Fruit fly (Drosophila melanogaster): ENCODE measurements around the gene Yp2.

The Yp2 gene

dm6 chrX:10016724-10017123 is 35.7 kb downstream of the Yp2 start, which contains the start of gene Cht6:
Cht6 (plus strand) TSS chrX:10016845.
- TF ChIP-seq org-1 (GFP tag; optimal IDR thresholded peaks at IDR 0.05) (no peak), sug (tag; optimal IDR thresholded peaks at IDR 0.05) (no peak), yki (optimal IDR thresholded peaks at IDR 0.05) (no peak), CG4707 (GFP tag; optimal IDR thresholded peaks at IDR 0.05) (no peak), Drgx (GFP tag; IDR thresholded peaks at IDR 0.05) (peak; percentile 27; the same call in 1 of the 2 replicates), sqz (GFP tag; optimal IDR thresholded peaks at IDR 0.05) (peak; percentile 0), CG3995 (GFP tag; optimal IDR thresholded peaks at IDR 0.05) (no peak), CG17568 (GFP tag; optimal IDR thresholded peaks at IDR 0.05) (no peak), E2f1 (GFP tag; IDR thresholded peaks at IDR 0.05) (no peak), chinmo (GFP tag; IDR thresholded peaks at IDR 0.05; ENCODE audit: partially characterized antibody) (peak; percentile 89; the same call in 3 of the 4 replicates), CG10366 (GFP tag; IDR thresholded peaks at IDR 0.05) (no peak), CG12744 (GFP tag; optimal IDR thresholded peaks at IDR 0.05) (no peak), Bgb (GFP tag; IDR thresholded peaks at IDR 0.05; ENCODE audit: partially characterized antibody) (no peak; the same call in 1 of the 2 replicates), slp2 (GFP tag; optimal IDR thresholded peaks at IDR 0.05) (no peak), gfzf (GFP tag; optimal IDR thresholded peaks at IDR 0.05) (no peak), CG14014 (GFP tag; IDR thresholded peaks at IDR 0.05) (no peak), Vsx1 (GFP tag; optimal IDR thresholded peaks at IDR 0.05) (no peak), CG14667 (GFP tag; IDR thresholded peaks at IDR 0.05) (no peak), D (optimal IDR thresholded peaks at IDR 0.05) (no peak), D (GFP tag; optimal IDR thresholded peaks at IDR 0.05) (no peak), CG6175 (GFP tag; IDR thresholded peaks at IDR 0.05) (peak; percentile 74; the same call in 1 of the 3 replicates), Jarid2 (GFP tag; optimal IDR thresholded peaks at IDR 0.05) (peak; percentile 33), Dip3 (GFP tag; optimal IDR thresholded peaks at IDR 0.05) (no peak), CG3838 (GFP tag; optimal IDR thresholded peaks at IDR 0.05) (no peak), Nf-YC (tag; optimal IDR thresholded peaks at IDR 0.05) (no peak), dpn (GFP tag; optimal IDR thresholded peaks at IDR 0.05) (no peak), gcm2 (GFP tag; optimal IDR thresholded peaks at IDR 0.05) (no peak), Nf-YB (GFP tag; optimal IDR thresholded peaks at IDR 0.05) (no peak), schlank (tag; optimal IDR thresholded peaks at IDR 0.05) (no peak), fd102C (GFP tag; optimal IDR thresholded peaks at IDR 0.05) (no peak), CG9876 (GFP tag; optimal IDR thresholded peaks at IDR 0.05) (no peak), her (GFP tag; optimal IDR thresholded peaks at IDR 0.05) (no peak), CG17912 (GFP tag; optimal IDR thresholded peaks at IDR 0.05) (no peak), vvl (GFP tag; IDR thresholded peaks at IDR 0.05) (0 out of 2 replicates have a peak, but pooled peaks have one; percentile 23), Doc3 (GFP tag; IDR thresholded peaks at IDR 0.05; ENCODE audit: partially characterized antibody) (0 out of 3 replicates have a peak, but pooled peaks have one; percentile 9), slbo (GFP tag; IDR thresholded peaks at IDR 0.05) (no peak), maf-S (GFP tag; optimal IDR thresholded peaks at IDR 0.05) (no peak), CG11504 (tag; optimal IDR thresholded peaks at IDR 0.05) (peak; percentile 75), CG12942 (GFP tag; optimal IDR thresholded peaks at IDR 0.05) (no peak), CG4360 (GFP tag; IDR thresholded peaks at IDR 0.05) (0 out of 2 replicates have a peak, but pooled peaks have one; percentile 16), ewg (GFP tag; optimal IDR thresholded peaks at IDR 0.05) (no peak), nom (GFP tag; optimal IDR thresholded peaks at IDR 0.05) (peak; percentile 39), bowl (GFP tag; IDR thresholded peaks at IDR 0.05) (0 out of 2 replicates have a peak, but pooled peaks have one; percentile 31)
